Worm (Caenorhabditis elegans): ENCODE results near the gene fbxb-85.

ce11 chrIII:10819257-10819656, 29.5 kb downstream of the fbxb-85 start:
- no peak for TF ChIP-seq aly-2 (tag; optimal IDR thresholded peaks at IDR 0.05)
- TF ChIP-seq ceh-90 (tag; optimal IDR thresholded peaks at IDR 0.05): no peak
